Worm (Caenorhabditis elegans) whole organism, late embryonic: ENCODE results near the gene cyp-33C7.

Experiments
- C38D4.7 ChIP-seq: fragments of 200-800 bp; sonication (Bioruptor generic); optimal IDR thresholded peaks from 2 replicates; lab custom pipeline; 2018; ENCODE audit warnings: mild to moderate bottlenecking, missing genetic modification characterization, moderate library complexity, missing compliant biosample characterization
- K02D7.2 ChIP-seq: sonication (generic microtip); optimal IDR thresholded peaks from 2 replicates; lab custom pipeline; 2017; ENCODE audit warnings: mild to moderate bottlenecking, missing genetic modification characterization, missing compliant biosample characterization
- K09A11.1 ChIP-seq: sonication (generic microtip); optimal IDR thresholded peaks from 2 replicates; lab custom pipeline; 2017; ENCODE audit warnings: antibody characterized with exemption, mild to moderate bottlenecking, missing genetic modification characterization, missing compliant biosample characterization; ENCODE audit not compliant: insufficient read depth
- ceh-18 ChIP-seq: sonication (generic microtip); optimal IDR thresholded peaks from 2 replicates; lab custom pipeline; 2016; ENCODE audit warnings: missing genetic modification characterization, missing compliant biosample characterization
- ceh-19 ChIP-seq: fragments of 200-800 bp; sonication (Bioruptor generic); optimal IDR thresholded peaks from 2 replicates; lab custom pipeline; 2018; ENCODE audit warnings: mild to moderate bottlenecking, missing genetic modification characterization, missing compliant biosample characterization
- ceh-22 ChIP-seq: sonication (generic microtip); optimal IDR thresholded peaks from 2 replicates; lab custom pipeline; 2017; ENCODE audit warnings: missing biosample characterization, missing genetic modification characterization
- ceh-24 ChIP-seq: sonication (generic microtip); optimal IDR thresholded peaks from 2 replicates; lab custom pipeline; 2016; ENCODE audit warnings: mild to moderate bottlenecking, missing genetic modification characterization, missing compliant biosample characterization
- ceh-31 ChIP-seq: sonication (generic microtip); optimal IDR thresholded peaks from 2 replicates; lab custom pipeline; 2016; ENCODE audit warnings: missing genetic modification characterization, missing compliant biosample characterization
- ceh-48 ChIP-seq: sonication (generic microtip); optimal IDR thresholded peaks from 2 replicates; lab custom pipeline; 2016; ENCODE audit warnings: missing genetic modification characterization, inconsistent platforms, missing compliant biosample characterization
- ceh-6 ChIP-seq: fragments of 200-800 bp; sonication (Bioruptor generic); optimal IDR thresholded peaks from 2 replicates; lab custom pipeline; 2018; ENCODE audit warnings: mild to moderate bottlenecking, missing genetic modification characterization, missing compliant biosample characterization
- che-1 ChIP-seq: sonication (generic microtip); optimal IDR thresholded peaks from 2 replicates; lab custom pipeline; 2016; ENCODE audit warnings: mild to moderate bottlenecking, missing genetic modification characterization, missing compliant biosample characterization
- dmd-4 ChIP-seq: sonication (generic microtip); optimal IDR thresholded peaks from 2 replicates; lab custom pipeline; 2016; ENCODE audit warnings: borderline replicate concordance, missing genetic modification characterization, missing compliant biosample characterization
- elt-2 ChIP-seq: sonication (generic microtip); optimal IDR thresholded peaks from 2 replicates; lab custom pipeline; 2016; ENCODE audit warnings: missing genetic modification reagents, missing genetic modification characterization, missing compliant biosample characterization
- ets-4 ChIP-seq: sonication (generic microtip); optimal IDR thresholded peaks from 2 replicates; lab custom pipeline; 2016; ENCODE audit warnings: missing genetic modification characterization, missing compliant biosample characterization
- gmeb-2 ChIP-seq: sonication (generic microtip); optimal IDR thresholded peaks from 2 replicates; lab custom pipeline; 2016; ENCODE audit warnings: missing genetic modification characterization, inconsistent platforms, missing compliant biosample characterization
- hlh-15 ChIP-seq: sonication (generic microtip); optimal IDR thresholded peaks from 2 replicates; lab custom pipeline; 2016; ENCODE audit warnings: missing genetic modification characterization, missing compliant biosample characterization
- madf-2 ChIP-seq: sonication (generic microtip); optimal IDR thresholded peaks from 2 replicates; lab custom pipeline; 2017; ENCODE audit warnings: missing genetic modification characterization, missing compliant biosample characterization
- nhr-11 ChIP-seq: fragments of 150-350 bp; optimal IDR thresholded peaks from 2 replicates; lab custom pipeline; 2014; ENCODE audit warnings: missing biosample characterization, missing genetic modification characterization
- nhr-232 ChIP-seq: sonication (generic microtip); optimal IDR thresholded peaks from 2 replicates; lab custom pipeline; 2016; ENCODE audit warnings: missing genetic modification characterization, missing compliant biosample characterization
- npax-4 ChIP-seq: sonication (generic microtip); optimal IDR thresholded peaks from 2 replicates; lab custom pipeline; 2016; ENCODE audit warnings: missing genetic modification characterization, missing compliant biosample characterization
- pag-3 ChIP-seq: sonication (generic microtip); optimal IDR thresholded peaks from 2 replicates; lab custom pipeline; 2016; ENCODE audit warnings: missing compliant biosample characterization, missing genetic modification characterization, borderline replicate concordance
- pha-2 ChIP-seq: sonication (generic microtip); optimal IDR thresholded peaks from 2 replicates; lab custom pipeline; 2017; ENCODE audit warnings: mild to moderate bottlenecking, missing genetic modification characterization, missing compliant biosample characterization
- pha-4 ChIP-seq: fragments of 150-350 bp; optimal IDR thresholded peaks from 2 replicates; lab custom pipeline; 2018; ENCODE audit warnings: missing biosample characterization, missing genetic modification reagents, missing genetic modification characterization
- pqm-1 ChIP-seq: sonication (generic microtip); optimal IDR thresholded peaks from 2 replicates; lab custom pipeline; 2016; ENCODE audit warnings: missing genetic modification characterization, missing compliant biosample characterization
- pros-1 ChIP-seq: fragments of 150-350 bp; optimal IDR thresholded peaks from 2 replicates; lab custom pipeline; 2014; ENCODE audit warnings: missing biosample characterization, missing genetic modification reagents, missing genetic modification characterization
- ref-2 ChIP-seq: sonication (generic microtip); optimal IDR thresholded peaks from 2 replicates; lab custom pipeline; 2016; ENCODE audit warnings: missing genetic modification characterization, missing compliant biosample characterization
- sdc-2 ChIP-seq: sonication (generic microtip); optimal IDR thresholded peaks from 2 replicates; lab custom pipeline; 2016; ENCODE audit warnings: missing genotype, missing genetic modification characterization, missing compliant biosample characterization
- sox-2 ChIP-seq: fragments of 200-800 bp; sonication (Bioruptor generic); IDR thresholded peaks from 2 replicates; pipeline ENCODE4 v1.3.6; 2022; ENCODE audit warnings: missing genetic modification reagents, missing genetic modification characterization, missing compliant biosample characterization
- tbx-2 ChIP-seq: sonication (generic microtip); optimal IDR thresholded peaks from 2 replicates; lab custom pipeline; 2016; ENCODE audit warnings: missing genetic modification characterization, missing compliant biosample characterization
- tbx-7 ChIP-seq: sonication (generic microtip); optimal IDR thresholded peaks from 2 replicates; lab custom pipeline; 2016; ENCODE audit warnings: missing genotype, missing genetic modification characterization, missing compliant biosample characterization
- unc-42 ChIP-seq: sonication (generic microtip); optimal IDR thresholded peaks from 2 replicates; lab custom pipeline; 2016; ENCODE audit warnings: missing genotype, missing genetic modification characterization, missing compliant biosample characterization
- unc-86 ChIP-seq: sonication (generic microtip); optimal IDR thresholded peaks from 2 replicates; lab custom pipeline; 2016; ENCODE audit warnings: missing genetic modification characterization, missing compliant biosample characterization
- zip-5 ChIP-seq: sonication (generic microtip); optimal IDR thresholded peaks from 2 replicates; lab custom pipeline; 2016; ENCODE audit warnings: missing genetic modification characterization, missing compliant biosample characterization

cyp-33C7 gene

ce11 chrV:2285107-2285506 is 34.8 kb downstream of the cyp-33C7 start, which contains the start of gene nhr-227:
TSS of gene nhr-227 (plus strand) at chrV:2285432.
- TF ChIP-seq hlh-15 (tag; lab: Kevin White, UChicago) = no peak
- TF ChIP-seq nhr-11 (tag; lab: Kevin White, UChicago) = no peak
- no peak for TF ChIP-seq elt-2
- TF ChIP-seq K02D7.2 (tag; lab: Kevin White, UChicago) = no peak
- TF ChIP-seq zip-5 (tag; lab: Kevin White, UChicago) = no peak
- TF ChIP-seq madf-2 (tag; lab: Kevin White, UChicago) = no peak
- no peak for TF ChIP-seq ceh-24 (tag; lab: Kevin White, UChicago)
- TF ChIP-seq C38D4.7 (GFP tag; lab: Kevin White, UChicago) = no peak

- TF ChIP-seq tbx-2 (tag; lab: Kevin White, UChicago) (no peak), pag-3 (no peak), madf-2 (tag; lab: Kevin White, UChicago) (no peak), nhr-11 (tag; lab: Kevin White, UChicago) (no peak)
Observed at ce11 chrV:2290329-2290728, 40.0 kb downstream of the cyp-33C7 start, which contains the start of gene nhr-225. TSS of gene nhr-225 (minus strand) at chrV:2290474.

ce11 chrV:2292240-2292639 is 41.9 kb downstream of the cyp-33C7 start, which contains the start of gene nhr-115:
TSS of gene nhr-115 (plus strand) at chrV:2292540.
- TF ChIP-seq pqm-1 (no peak), elt-2 (no peak), pha-4 (no peak), ceh-19 (GFP tag; lab: Kevin White, UChicago) (no peak), unc-42 (tag; lab: Kevin White, UChicago) (no peak), ref-2 (tag; lab: Kevin White, UChicago) (no peak), sdc-2 (tag; lab: Kevin White, UChicago) (no peak), tbx-7 (tag; lab: Kevin White, UChicago) (no peak), che-1 (tag; lab: Kevin White, UChicago) (no peak), sox-2 (GFP tag; lab: Robert Waterston, UW) (no peak), hlh-15 (tag; lab: Kevin White, UChicago) (no peak), gmeb-2 (tag; lab: Kevin White, UChicago) (no peak), dmd-4 (no peak), ceh-24 (tag; lab: Kevin White, UChicago) (no peak)

- no peak for TF ChIP-seq ceh-48 (tag; lab: Kevin White, UChicago)
- no peak for TF ChIP-seq npax-4
- TF ChIP-seq K09A11.1 (tag; lab: Kevin White, UChicago) = no peak
- no peak for TF ChIP-seq pros-1
- no peak for TF ChIP-seq che-1 (tag; lab: Kevin White, UChicago)
- no peak for TF ChIP-seq ceh-18 (tag; lab: Kevin White, UChicago)
Observed at ce11 chrV:2294577-2294976, 44.2 kb downstream of the cyp-33C7 start, which contains the start of gene nhr-226. TSS of gene nhr-226 (plus strand) at chrV:2294877.

- TF ChIP-seq ref-2 (tag; lab: Kevin White, UChicago) = no peak
- TF ChIP-seq ceh-31 (tag; lab: Kevin White, UChicago) = no peak
- TF ChIP-seq pha-2 (tag; lab: Kevin White, UChicago) = no peak
- TF ChIP-seq pag-3 = no peak
- no peak for TF ChIP-seq tbx-2 (tag; lab: Kevin White, UChicago)
- TF ChIP-seq ets-4 (tag; lab: Kevin White, UChicago) = no peak
- TF ChIP-seq npax-4 = no peak
- TF ChIP-seq ceh-48 (tag; lab: Kevin White, UChicago) = no peak
- no peak for TF ChIP-seq ceh-6 (GFP tag; lab: Kevin White, UChicago)
- TF ChIP-seq unc-86 (tag; lab: Kevin White, UChicago) = no peak
- TF ChIP-seq nhr-232 (tag; lab: Kevin White, UChicago) = no peak
- no peak for TF ChIP-seq ceh-22 (tag; lab: Kevin White, UChicago)
- no peak for TF ChIP-seq ceh-19 (GFP tag; lab: Kevin White, UChicago)
- TF ChIP-seq, all 69 proteins: peak for 0
Observed at ce11 chrV:2300905-2301304, 50.6 kb downstream of the cyp-33C7 start, which contains the start of gene Y19D10B.8. TSS of gene Y19D10B.8 (minus strand) at chrV:2301005.
